Worm (Caenorhabditis elegans) whole organism, midembryonic: ENCODE results near the gene C35B1.5.

ENCODE experiments used
- T22C8.4 ChIP-seq: fragments of 200-800 bp; sonication (Bioruptor generic); IDR thresholded peaks from 2 replicates; pipeline ENCODE4 v1.3.6; 2022; ENCODE audit warnings: missing genetic modification characterization, missing compliant biosample characterization
- cog-1 ChIP-seq: sonication (generic microtip); optimal IDR thresholded peaks from 2 replicates; lab custom pipeline; 2016; ENCODE audit warnings: missing genetic modification characterization, missing compliant biosample characterization
- flt-1 ChIP-seq: fragments of 200-800 bp; sonication (Bioruptor generic); IDR thresholded peaks from 2 replicates; pipeline ENCODE4 v1.3.6; 2022; ENCODE audit warnings: missing genetic modification characterization, missing compliant biosample characterization
- med-1 ChIP-seq: sonication (generic microtip); optimal IDR thresholded peaks from 2 replicates; lab custom pipeline; 2017; ENCODE audit warnings: missing genetic modification characterization, mild to moderate bottlenecking, missing compliant biosample characterization, antibody characterized with exemption, missing genetic modification reagents; ENCODE audit not compliant: insufficient read depth
- tab-1 ChIP-seq: fragments of 200-800 bp; sonication (Bioruptor generic); IDR thresholded peaks from 2 replicates; pipeline ENCODE4 v1.3.6; 2022; ENCODE audit warnings: missing genetic modification characterization, missing compliant biosample characterization

- TF ChIP-seq tab-1 (GFP tag; lab: Robert Waterston, UW): no peak
- no peak for TF ChIP-seq flt-1 (GFP tag; lab: Robert Waterston, UW)
- no peak for TF ChIP-seq T22C8.4 (GFP tag; lab: Robert Waterston, UW)
- no peak for TF ChIP-seq cog-1 (tag; lab: Kevin White, UChicago)
- no peak for TF ChIP-seq med-1 (GFP tag; lab: Kevin White, UChicago)
Observed at ce11 chrIV:4085022-4085421, 1.0 kb upstream of the C35B1.5 start.
